Worm (Caenorhabditis elegans): ENCODE data around the gene F26F12.3.

The F26F12.3 gene

ce11 chrV:5869227-5869626 lies 23.7 kb upstream of the F26F12.3 start, which contains the start of gene F26F12.4:
Gene F26F12.4, minus strand, starts transcription at chrV:5869327.
- TF ChIP-seq tab-1 (GFP tag; IDR thresholded peaks at IDR 0.05) (no peak), ztf-23 (GFP tag; IDR thresholded peaks at IDR 0.05) (no peak), klf-2 (GFP tag; conservative IDR thresholded peaks at IDR 0.05) (no peak), flt-1 (GFP tag; IDR thresholded peaks at IDR 0.05) (no peak), cog-1 (tag; optimal IDR thresholded peaks at IDR 0.05) (no peak), T22C8.4 (GFP tag; IDR thresholded peaks at IDR 0.05) (no peak), ztf-29 (GFP tag; IDR thresholded peaks at IDR 0.05) (no peak), med-1 (GFP tag; optimal IDR thresholded peaks at IDR 0.05; ENCODE audit: insufficient read depth) (no peak), ref-1 (GFP tag; conservative IDR thresholded peaks at IDR 0.05) (no peak)

- TF ChIP-seq tab-1 (GFP tag; IDR thresholded peaks at IDR 0.05) = no peak
- no peak for TF ChIP-seq klf-2 (GFP tag; conservative IDR thresholded peaks at IDR 0.05)
- TF ChIP-seq ztf-29 (GFP tag; IDR thresholded peaks at IDR 0.05) = no peak
- no peak for TF ChIP-seq ref-1 (GFP tag; conservative IDR thresholded peaks at IDR 0.05)
- no peak for TF ChIP-seq flt-1 (GFP tag; IDR thresholded peaks at IDR 0.05)
- TF ChIP-seq ztf-23 (GFP tag; IDR thresholded peaks at IDR 0.05) = no peak
- no peak for TF ChIP-seq T22C8.4 (GFP tag; IDR thresholded peaks at IDR 0.05)
- no peak for TF ChIP-seq cog-1 (tag; optimal IDR thresholded peaks at IDR 0.05)
- no peak for TF ChIP-seq med-1 (GFP tag; optimal IDR thresholded peaks at IDR 0.05; ENCODE audit: insufficient read depth)
These were observed 19.6 kb upstream of the F26F12.3 start, which contains the start of gene F26F12.5 for ce11 chrV:5865085-5865484. Gene F26F12.5, minus strand, starts transcription at chrV:5865185.

- TF ChIP-seq T22C8.4 (GFP tag; IDR thresholded peaks at IDR 0.05) (no peak), tab-1 (GFP tag; IDR thresholded peaks at IDR 0.05) (no peak), ref-1 (GFP tag; conservative IDR thresholded peaks at IDR 0.05) (no peak), med-1 (GFP tag; optimal IDR thresholded peaks at IDR 0.05; ENCODE audit: insufficient read depth) (no peak), klf-2 (GFP tag; conservative IDR thresholded peaks at IDR 0.05) (no peak), ztf-23 (GFP tag; IDR thresholded peaks at IDR 0.05) (no peak), flt-1 (GFP tag; IDR thresholded peaks at IDR 0.05) (no peak), ztf-29 (GFP tag; IDR thresholded peaks at IDR 0.05) (no peak), cog-1 (tag; optimal IDR thresholded peaks at IDR 0.05) (no peak)
These were observed 17.1 kb upstream of the F26F12.3 start, which contains the start of gene F26F12.8 for ce11 chrV:5862479-5863188. Gene F26F12.8, minus strand, starts transcription at chrV:5862529.

- TF ChIP-seq flt-1 (GFP tag; IDR thresholded peaks at IDR 0.05) (no peak), med-1 (GFP tag; optimal IDR thresholded peaks at IDR 0.05; ENCODE audit: insufficient read depth) (no peak), cog-1 (tag; optimal IDR thresholded peaks at IDR 0.05) (no peak), ref-1 (GFP tag; conservative IDR thresholded peaks at IDR 0.05) (no peak), T22C8.4 (GFP tag; IDR thresholded peaks at IDR 0.05) (no peak), klf-2 (GFP tag; conservative IDR thresholded peaks at IDR 0.05) (no peak), tab-1 (GFP tag; IDR thresholded peaks at IDR 0.05) (no peak), ztf-23 (GFP tag; IDR thresholded peaks at IDR 0.05) (no peak), ztf-29 (GFP tag; IDR thresholded peaks at IDR 0.05) (no peak)
These were observed 6.6 kb upstream of the F26F12.3 start for ce11 chrV:5852084-5852483.

- no peak for TF ChIP-seq ztf-23 (GFP tag; IDR thresholded peaks at IDR 0.05)
- TF ChIP-seq ref-1 (GFP tag; conservative IDR thresholded peaks at IDR 0.05) = no peak
- TF ChIP-seq flt-1 (GFP tag; IDR thresholded peaks at IDR 0.05) = no peak
- TF ChIP-seq klf-2 (GFP tag; conservative IDR thresholded peaks at IDR 0.05) = no peak
- no peak for TF ChIP-seq med-1 (GFP tag; optimal IDR thresholded peaks at IDR 0.05; ENCODE audit: insufficient read depth)
- no peak for TF ChIP-seq ztf-29 (GFP tag; IDR thresholded peaks at IDR 0.05)
- no peak for TF ChIP-seq cog-1 (tag; optimal IDR thresholded peaks at IDR 0.05)
- TF ChIP-seq T22C8.4 (GFP tag; IDR thresholded peaks at IDR 0.05) = no peak
- no peak for TF ChIP-seq tab-1 (GFP tag; IDR thresholded peaks at IDR 0.05)
These were observed 6.1 kb upstream of the F26F12.3 start for ce11 chrV:5851631-5852030.

ce11 chrV:5850671-5851070 lies 5.2 kb upstream of the F26F12.3 start:
- TF ChIP-seq med-1 (GFP tag; optimal IDR thresholded peaks at IDR 0.05; ENCODE audit: insufficient read depth) = no peak
- TF ChIP-seq tab-1 (GFP tag; IDR thresholded peaks at IDR 0.05) = peak; percentile 47; the same call in 1 of the 2 replicates
- no peak for TF ChIP-seq T22C8.4 (GFP tag; IDR thresholded peaks at IDR 0.05)

- TF ChIP-seq klf-2 (GFP tag; conservative IDR thresholded peaks at IDR 0.05) (no peak), ztf-23 (GFP tag; IDR thresholded peaks at IDR 0.05) (no peak), flt-1 (GFP tag; IDR thresholded peaks at IDR 0.05) (no peak), ztf-29 (GFP tag; IDR thresholded peaks at IDR 0.05) (no peak), T22C8.4 (GFP tag; IDR thresholded peaks at IDR 0.05) (no peak), tab-1 (GFP tag; IDR thresholded peaks at IDR 0.05) (no peak), ref-1 (GFP tag; conservative IDR thresholded peaks at IDR 0.05) (no peak), cog-1 (tag; optimal IDR thresholded peaks at IDR 0.05) (no peak), med-1 (GFP tag; optimal IDR thresholded peaks at IDR 0.05; ENCODE audit: insufficient read depth) (no peak)
These were observed 2.6 kb upstream of the F26F12.3 start for ce11 chrV:5848015-5848609.

ce11 chrV:5846729-5847128 lies 1.2 kb upstream of the F26F12.3 start:
- TF ChIP-seq klf-2 (GFP tag; conservative IDR thresholded peaks at IDR 0.05) (no peak), cog-1 (tag; optimal IDR thresholded peaks at IDR 0.05) (no peak), tab-1 (GFP tag; IDR thresholded peaks at IDR 0.05) (no peak)

ce11 chrV:5845162-5845561 lies 357 bp downstream of the F26F12.3 start:
- no peak for TF ChIP-seq klf-2 (GFP tag; conservative IDR thresholded peaks at IDR 0.05)
- TF ChIP-seq ref-1 (GFP tag; conservative IDR thresholded peaks at IDR 0.05) = no peak
- TF ChIP-seq med-1 (GFP tag; optimal IDR thresholded peaks at IDR 0.05; ENCODE audit: insufficient read depth) = no peak
- TF ChIP-seq ztf-29 (GFP tag; IDR thresholded peaks at IDR 0.05) = no peak
- TF ChIP-seq tab-1 (GFP tag; IDR thresholded peaks at IDR 0.05) = no peak

- TF ChIP-seq klf-2 (GFP tag; conservative IDR thresholded peaks at IDR 0.05) = no peak
- no peak for TF ChIP-seq flt-1 (GFP tag; IDR thresholded peaks at IDR 0.05)
- no peak for TF ChIP-seq ref-1 (GFP tag; conservative IDR thresholded peaks at IDR 0.05)
- no peak for TF ChIP-seq tab-1 (GFP tag; IDR thresholded peaks at IDR 0.05)
- TF ChIP-seq ztf-29 (GFP tag; IDR thresholded peaks at IDR 0.05) = no peak
- TF ChIP-seq T22C8.4 (GFP tag; IDR thresholded peaks at IDR 0.05) = no peak
- no peak for TF ChIP-seq med-1 (GFP tag; optimal IDR thresholded peaks at IDR 0.05; ENCODE audit: insufficient read depth)
- no peak for TF ChIP-seq ztf-23 (GFP tag; IDR thresholded peaks at IDR 0.05)
These were observed 1.2 kb downstream of the F26F12.3 start for ce11 chrV:5844349-5844760.
